Fruit fly (Drosophila melanogaster) whole organism, embryonic: ENCODE measurements around the gene CG15203.

Source experiments
- Antp ChIP-seq: fragments of 200-800 bp; sonication (Bioruptor generic); optimal IDR thresholded peaks from 3 replicates; lab custom pipeline; 2016; ENCODE audit warnings: missing biosample characterization, missing genetic modification characterization
- Asciz ChIP-seq: fragments of 200-800 bp; sonication (Bioruptor generic); optimal IDR thresholded peaks from 2 replicates; lab custom pipeline; 2017; ENCODE audit warnings: missing biosample characterization, mild to moderate bottlenecking, missing genetic modification characterization, missing genetic modification reagents
- CG10654 ChIP-seq: fragments of 200-800 bp; sonication (Bioruptor generic); optimal IDR thresholded peaks from 2 replicates; lab custom pipeline; 2016; ENCODE audit warnings: missing biosample characterization, missing genetic modification characterization
- CG11247 ChIP-seq: fragments of 200-800 bp; sonication (Bioruptor generic); IDR thresholded peaks from 2 replicates; pipeline ENCODE4 v1.3.6; 2022; ENCODE audit warnings: missing biosample characterization, missing genetic modification characterization
- CG12155 ChIP-seq: fragments of 200-800 bp; sonication (Bioruptor generic); optimal IDR thresholded peaks from 3 replicates; lab custom pipeline; 2016; ENCODE audit warnings: missing biosample characterization, missing genetic modification characterization
- CG13894 ChIP-seq: fragments of 200-800 bp; sonication (Bioruptor generic); optimal IDR thresholded peaks from 3 replicates; lab custom pipeline; 2018; ENCODE audit warnings: missing biosample characterization, mild to moderate bottlenecking, missing genetic modification characterization, moderate library complexity
- CG15479 ChIP-seq: fragments of 200-800 bp; sonication (Bioruptor generic); optimal IDR thresholded peaks from 3 replicates; lab custom pipeline; 2019; ENCODE audit warnings: missing biosample characterization, mild to moderate bottlenecking, missing genetic modification characterization, moderate library complexity
- CG1602 ChIP-seq: fragments of 200-800 bp; sonication (Bioruptor generic); optimal IDR thresholded peaks from 3 replicates; lab custom pipeline; 2016; ENCODE audit warnings: missing biosample characterization, missing genetic modification characterization
- CG16779 ChIP-seq: fragments of 200-800 bp; sonication (Bioruptor generic); IDR thresholded peaks from 2 replicates; pipeline ENCODE4 v1.3.6; 2022; ENCODE audit warnings: missing biosample characterization, missing genetic modification characterization
- CG16863 ChIP-seq: fragments of 200-800 bp; sonication (Bioruptor generic); optimal IDR thresholded peaks from 3 replicates; lab custom pipeline; 2016; ENCODE audit warnings: missing biosample characterization, missing genetic modification characterization
- CG17328 ChIP-seq: fragments of 200-800 bp; sonication (Bioruptor generic); IDR thresholded peaks from 2 replicates; pipeline ENCODE4 v1.3.6; 2022; ENCODE audit warnings: missing biosample characterization, missing genetic modification characterization
- CG2202 ChIP-seq: fragments of 200-800 bp; sonication (Bioruptor generic); optimal IDR thresholded peaks from 2 replicates; lab custom pipeline; 2018; ENCODE audit warnings: missing biosample characterization, mild to moderate bottlenecking, missing genetic modification characterization
- CG33557 ChIP-seq: fragments of 200-800 bp; sonication (Bioruptor generic); optimal IDR thresholded peaks from 2 replicates; lab custom pipeline; 2019; ENCODE audit warnings: missing biosample characterization, mild to moderate bottlenecking, missing genetic modification characterization, moderate library complexity
- CG34422 ChIP-seq: fragments of 200-800 bp; sonication (Bioruptor generic); IDR thresholded peaks from 3 replicates; pipeline ENCODE4 v1.3.6; 2022; ENCODE audit warnings: missing biosample characterization, missing genetic modification characterization
- CG3995 ChIP-seq: fragments of 200-800 bp; sonication (Bioruptor generic); optimal IDR thresholded peaks from 3 replicates; lab custom pipeline; 2016; ENCODE audit warnings: missing biosample characterization, missing genetic modification characterization
- CG4424 ChIP-seq: fragments of 200-800 bp; sonication (Bioruptor generic); optimal IDR thresholded peaks from 3 replicates; lab custom pipeline; 2016; ENCODE audit warnings: missing biosample characterization, missing genetic modification characterization
- CG4730 ChIP-seq: fragments of 200-800 bp; sonication (Bioruptor generic); IDR thresholded peaks from 2 replicates; pipeline ENCODE4 v1.3.6; 2022; ENCODE audit warnings: missing biosample characterization, missing genetic modification characterization
- CG5245 ChIP-seq: fragments of 200-800 bp; sonication (Bioruptor generic); optimal IDR thresholded peaks from 3 replicates; lab custom pipeline; 2016; ENCODE audit warnings: missing biosample characterization, missing genetic modification characterization
- CG6254 ChIP-seq: fragments of 200-800 bp; sonication (Bioruptor generic); optimal IDR thresholded peaks from 3 replicates; lab custom pipeline; 2017; ENCODE audit warnings: mild to moderate bottlenecking, missing biosample characterization, missing genetic modification reagents, missing genetic modification characterization
- CG6813 ChIP-seq: fragments of 200-800 bp; sonication (Bioruptor generic); optimal IDR thresholded peaks from 2 replicates; lab custom pipeline; 2017; ENCODE audit warnings: missing biosample characterization, missing genetic modification characterization, mild to moderate bottlenecking, moderate library complexity, missing genetic modification reagents
- CG7372 ChIP-seq: fragments of 200-800 bp; sonication (Bioruptor generic); IDR thresholded peaks from 2 replicates; pipeline ENCODE4 v1.3.6; 2022; ENCODE audit warnings: missing biosample characterization, missing genetic modification characterization
- CG7839 ChIP-seq: fragments of 200-800 bp; sonication (Bioruptor generic); optimal IDR thresholded peaks from 3 replicates; lab custom pipeline; 2018; ENCODE audit warnings: missing biosample characterization, mild to moderate bottlenecking, missing genetic modification characterization, moderate library complexity
- CG8388 ChIP-seq: fragments of 200-800 bp; sonication (Bioruptor generic); optimal IDR thresholded peaks from 2 replicates; lab custom pipeline; 2019; ENCODE audit warnings: missing biosample characterization, mild to moderate bottlenecking, missing genetic modification characterization, moderate library complexity
- CG9215 ChIP-seq: fragments of 200-800 bp; sonication (Bioruptor generic); IDR thresholded peaks from 2 replicates; pipeline ENCODE4 v1.3.6; 2022; ENCODE audit warnings: missing biosample characterization, missing genetic modification characterization
- CG9437 ChIP-seq: fragments of 200-800 bp; sonication (Bioruptor generic); optimal IDR thresholded peaks from 2 replicates; lab custom pipeline; 2018; ENCODE audit warnings: missing biosample characterization, mild to moderate bottlenecking, missing genetic modification characterization
- CG9727 ChIP-seq: fragments of 200-800 bp; sonication (Bioruptor generic); optimal IDR thresholded peaks from 3 replicates; lab custom pipeline; 2017; ENCODE audit warnings: missing biosample characterization, mild to moderate bottlenecking, missing genetic modification characterization
- Deaf1 ChIP-seq: fragments of 200-800 bp; optimal IDR thresholded peaks from 3 replicates; lab custom pipeline; 2019; ENCODE audit warnings: missing biosample characterization, mild to moderate bottlenecking, missing genetic modification characterization, moderate library complexity
- Fer3 ChIP-seq: fragments of 200-800 bp; sonication (Bioruptor generic); optimal IDR thresholded peaks from 2 replicates; lab custom pipeline; 2018; ENCODE audit warnings: missing biosample characterization, mild to moderate bottlenecking, missing genetic modification characterization, moderate library complexity
- HLH3B ChIP-seq: fragments of 200-800 bp; sonication (Bioruptor generic); IDR thresholded peaks from 2 replicates; pipeline ENCODE4 v1.3.6; 2022; ENCODE audit warnings: missing biosample characterization, missing genetic modification characterization
- Hr39 ChIP-seq: fragments of >200 bp; optimal IDR thresholded peaks from 2 replicates; lab custom pipeline; 2017
- Hr51 ChIP-seq, 2 experiments: fragments of 200-800 bp; sonication (Bioruptor generic); optimal IDR thresholded peaks; 2 replicates in 1 of 2; 3 replicates in 1 of 2; lab custom pipeline; 2016 to 2018; ENCODE audit warnings: missing biosample characterization in 2 of 2, missing genetic modification characterization in 2 of 2, mild to moderate bottlenecking in 1 of 2, moderate library complexity in 1 of 2
- Mes4 ChIP-seq: fragments of 200-800 bp; sonication (Bioruptor generic); optimal IDR thresholded peaks from 2 replicates; lab custom pipeline; 2016; ENCODE audit warnings: missing biosample characterization, missing genetic modification characterization
- Nf-YC ChIP-seq: fragments of 200-800 bp; optimal IDR thresholded peaks from 3 replicates; lab custom pipeline; 2019; ENCODE audit warnings: missing biosample characterization, mild to moderate bottlenecking, missing genetic modification characterization, moderate library complexity
- NfI ChIP-seq: fragments of 200-800 bp; sonication (Bioruptor generic); optimal IDR thresholded peaks from 3 replicates; lab custom pipeline; 2018; ENCODE audit warnings: missing biosample characterization, mild to moderate bottlenecking, missing genetic modification characterization, moderate library complexity
- Sry-δ ChIP-seq: fragments of 200-800 bp; sonication (Bioruptor generic); optimal IDR thresholded peaks from 2 replicates; lab custom pipeline; 2016; ENCODE audit warnings: missing biosample characterization, missing genetic modification characterization
- Taf1 ChIP-seq: fragments of 200-800 bp; sonication (Bioruptor generic); IDR thresholded peaks from 2 replicates; pipeline ENCODE4 v1.3.6; 2022; ENCODE audit warnings: missing biosample characterization, missing genetic modification characterization
- Xrp1 ChIP-seq: fragments of 200-800 bp; sonication (Bioruptor generic); IDR thresholded peaks from 2 replicates; pipeline ENCODE4 v1.3.6; 2022; ENCODE audit warnings: missing biosample characterization, missing genetic modification characterization
- emc ChIP-seq: fragments of 200-800 bp; sonication (Bioruptor generic); optimal IDR thresholded peaks from 2 replicates; lab custom pipeline; 2016; ENCODE audit warnings: missing biosample characterization, missing genetic modification characterization
- ems ChIP-seq: fragments of 200-800 bp; sonication (Bioruptor generic); optimal IDR thresholded peaks from 3 replicates; lab custom pipeline; 2016; ENCODE audit warnings: missing biosample characterization, missing genetic modification characterization
- fd102C ChIP-seq: fragments of 200-800 bp; sonication (Bioruptor generic); optimal IDR thresholded peaks from 2 replicates; lab custom pipeline; 2018; ENCODE audit warnings: missing biosample characterization, mild to moderate bottlenecking, missing genetic modification characterization, moderate library complexity
- gsb-n ChIP-seq: fragments of 200-800 bp; sonication (Bioruptor generic); optimal IDR thresholded peaks from 3 replicates; lab custom pipeline; 2018; ENCODE audit warnings: missing biosample characterization, mild to moderate bottlenecking, missing genetic modification characterization
- lilli ChIP-seq: fragments of 200-800 bp; sonication (Bioruptor generic); optimal IDR thresholded peaks from 3 replicates; lab custom pipeline; 2016; ENCODE audit warnings: missing biosample characterization, missing genetic modification characterization
- luna ChIP-seq: fragments of 200-800 bp; sonication (Bioruptor generic); optimal IDR thresholded peaks from 2 replicates; lab custom pipeline; 2016; ENCODE audit warnings: missing biosample characterization, missing genetic modification characterization
- nerfin-2 ChIP-seq: fragments of 200-800 bp; sonication (Bioruptor generic); IDR thresholded peaks from 2 replicates; pipeline ENCODE4 v1.3.6; 2022; ENCODE audit warnings: missing biosample characterization, missing genetic modification characterization; ENCODE audit not compliant: partially characterized antibody
- org-1 ChIP-seq: fragments of 200-800 bp; sonication (Bioruptor generic); optimal IDR thresholded peaks from 2 replicates; lab custom pipeline; 2017; ENCODE audit warnings: missing biosample characterization, missing genetic modification characterization
- ro ChIP-seq: fragments of 200-800 bp; sonication (Bioruptor generic); IDR thresholded peaks from 2 replicates; pipeline ENCODE4 v1.3.6; 2022; ENCODE audit warnings: missing biosample characterization, missing genetic modification characterization
- schlank ChIP-seq: fragments of 200-800 bp; sonication (Bioruptor generic); optimal IDR thresholded peaks from 2 replicates; lab custom pipeline; 2018; ENCODE audit warnings: missing biosample characterization, mild to moderate bottlenecking, missing genetic modification characterization
- shn ChIP-seq: fragments of 200-800 bp; sonication (Bioruptor generic); optimal IDR thresholded peaks from 3 replicates; lab custom pipeline; 2016; ENCODE audit warnings: missing biosample characterization, missing genetic modification characterization
- wek ChIP-seq: fragments of 200-800 bp; sonication (Bioruptor generic); optimal IDR thresholded peaks from 3 replicates; lab custom pipeline; 2018; ENCODE audit warnings: missing biosample characterization, mild to moderate bottlenecking, missing genetic modification characterization, moderate library complexity
- zen ChIP-seq: fragments of 200-800 bp; sonication (Bioruptor generic); optimal IDR thresholded peaks from 3 replicates; lab custom pipeline; 2018; ENCODE audit warnings: missing biosample characterization, mild to moderate bottlenecking, missing genetic modification characterization, moderate library complexity
- zfh1 ChIP-seq: fragments of 200-800 bp; sonication (Bioruptor generic); IDR thresholded peaks from 3 replicates; pipeline ENCODE4 v1.3.6; 2022; ENCODE audit warnings: missing biosample characterization, missing genetic modification characterization

CG15203 gene

DNA sequence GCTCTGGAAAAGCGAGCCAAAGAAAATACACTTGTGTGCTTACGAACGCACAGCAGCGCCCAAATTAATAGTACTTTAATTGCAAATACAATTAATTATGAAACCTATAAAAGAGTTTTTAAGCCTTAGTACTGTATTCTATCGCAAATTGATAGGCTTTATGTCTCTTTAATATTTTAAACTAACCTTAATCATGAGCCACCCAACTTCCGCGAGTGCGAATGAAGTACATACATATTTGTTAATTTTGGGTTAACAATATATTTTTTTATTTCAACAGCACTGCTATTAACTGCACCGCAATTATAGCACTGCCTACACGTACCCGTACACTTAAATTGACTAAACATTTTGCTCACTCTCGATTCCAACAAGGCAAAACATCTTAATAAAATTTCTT, 14.9 kb downstream of the CG15203 start (continued):
- peak; percentile 1 for TF ChIP-seq CG4424 (GFP tag; lab: Kevin White, UChicago)
- TF ChIP-seq Asciz (GFP tag; lab: Kevin White, UChicago) = peak; percentile 2
- no peak for TF ChIP-seq wek (GFP tag; lab: Kevin White, UChicago)
- TF ChIP-seq CG3995 (GFP tag; lab: Kevin White, UChicago) = no peak
- TF ChIP-seq CG1602 (GFP tag; lab: Kevin White, UChicago) = no peak
- 0 out of 2 replicates have a peak, but pooled peaks have one; percentile 33 for TF ChIP-seq CG4730 (GFP tag; lab: Robert Waterston, UW)
- TF ChIP-seq CG17328 (GFP tag; lab: Robert Waterston, UW) = peak; percentile 30; the same call in 1 of the 2 replicates
- TF ChIP-seq Sry-δ (GFP tag; lab: Kevin White, UChicago) = no peak
- TF ChIP-seq ems (GFP tag; lab: Kevin White, UChicago) = no peak
- TF ChIP-seq CG10654 (GFP tag; lab: Kevin White, UChicago) = no peak
- no peak for TF ChIP-seq CG12155 (GFP tag; lab: Kevin White, UChicago)
- TF ChIP-seq CG6813 (GFP tag; lab: Kevin White, UChicago) = peak; percentile 50
- no peak; the same call in 1 of the 2 replicates for TF ChIP-seq CG9215
- peak in 1 of 2 experiments; percentile 75 for TF ChIP-seq Hr51 (GFP tag; optimal IDR thresholded peaks at IDR 0.05; lab: Kevin White, UChicago)
- peak; percentile 43; the same call in 1 of the 2 replicates for TF ChIP-seq CG7372 (GFP tag; lab: Robert Waterston, UW)
- no peak for TF ChIP-seq CG9437 (GFP tag; lab: Kevin White, UChicago)
- 0 out of 3 replicates have a peak, but pooled peaks have one; percentile 12 for TF ChIP-seq zfh1 (GFP tag; lab: Robert Waterston, UW)
- no peak for TF ChIP-seq CG16779
- TF ChIP-seq lilli (GFP tag; lab: Kevin White, UChicago) = no peak
- no peak for TF ChIP-seq Mes4 (GFP tag; lab: Kevin White, UChicago)
- peak; percentile 28; the same call in 1 of the 2 replicates for TF ChIP-seq HLH3B
- no peak for TF ChIP-seq CG15479 (GFP tag; lab: Kevin White, UChicago)
- no peak for TF ChIP-seq gsb-n
- TF ChIP-seq zen (tag; lab: Kevin White, UChicago) = peak; percentile 20
- TF ChIP-seq CG16863 (GFP tag; lab: Kevin White, UChicago) = no peak
- TF ChIP-seq CG2202 (tag; lab: Kevin White, UChicago) = no peak
- TF ChIP-seq Fer3 (tag; lab: Kevin White, UChicago) = peak; percentile 58
- no peak for TF ChIP-seq nerfin-2 (GFP tag; lab: Robert Waterston, UW)
- no peak for TF ChIP-seq CG33557 (GFP tag; lab: Kevin White, UChicago)
- TF ChIP-seq Xrp1 (GFP tag; lab: Robert Waterston, UW) = no peak; the same call in 1 of the 2 replicates
- peak; percentile 49 for TF ChIP-seq NfI (GFP tag; lab: Kevin White, UChicago)
- no peak for TF ChIP-seq CG13894
- no peak for TF ChIP-seq fd102C (GFP tag; lab: Kevin White, UChicago)
- TF ChIP-seq Nf-YC = no peak
- peak; percentile 21 for TF ChIP-seq CG6254 (GFP tag; lab: Kevin White, UChicago)
- peak; percentile 16 for TF ChIP-seq shn
- no peak for TF ChIP-seq emc (GFP tag; lab: Kevin White, UChicago)
- peak; percentile 30 for TF ChIP-seq CG8388 (GFP tag; lab: Kevin White, UChicago)
- peak; percentile 62 for TF ChIP-seq CG7839 (tag; lab: Kevin White, UChicago)
- no peak for TF ChIP-seq Hr39
- no peak for TF ChIP-seq CG5245 (GFP tag; lab: Kevin White, UChicago)
- no peak for TF ChIP-seq CG11247
- no peak for TF ChIP-seq luna
- peak; percentile 22; the same call in 1 of the 2 replicates for TF ChIP-seq Taf1
- TF ChIP-seq ro (GFP tag; lab: Robert Waterston, UW) = no peak
- TF ChIP-seq CG9727 (GFP tag; lab: Kevin White, UChicago) = peak; percentile 24
- no peak for TF ChIP-seq CG34422 (GFP tag; lab: Robert Waterston, UW)
- no peak for TF ChIP-seq org-1 (GFP tag; lab: Kevin White, UChicago)
- TF ChIP-seq Deaf1 = no peak
- no peak for TF ChIP-seq Antp (GFP tag; lab: Kevin White, UChicago)
- no peak for TF ChIP-seq schlank (tag; lab: Kevin White, UChicago)
